Worm (Caenorhabditis elegans) whole organism, L4/young adult: ENCODE measurements around the gene F17C11.12.

Experiments used
- dao-5 ChIP-seq: sonication (generic microtip); optimal IDR thresholded peaks from 2 replicates; lab custom pipeline; 2016; ENCODE audit warnings: missing genotype, missing genetic modification characterization, moderate library complexity, missing compliant biosample characterization
- him-1 ChIP-seq: sonication (generic microtip); optimal IDR thresholded peaks from 2 replicates; lab custom pipeline; 2016; ENCODE audit warnings: missing genotype, missing genetic modification reagents, missing genetic modification characterization, missing compliant biosample characterization

ce11 chrV:10909959-10910358, 26.8 kb downstream of the F17C11.12 start:
- TF ChIP-seq him-1 (no peak), dao-5 (tag; lab: Kevin White, UChicago) (no peak)
